Fruit fly (Drosophila melanogaster) whole organism, embryonic: Measurements from ENCODE around the gene SclA.
A peak's percentile ranks its signal among the peaks of the same experiment; 100 is the strongest.

Experiments
- BEAF-32 ChIP-seq: fragments of 200-800 bp; sonication (Bioruptor generic); optimal IDR thresholded peaks from 3 replicates; lab custom pipeline; 2017; ENCODE audit warnings: missing biosample characterization, missing genetic modification characterization, mild to moderate bottlenecking, moderate library complexity, missing genetic modification reagents
- Blimp-1 ChIP-seq: fragments of 200-800 bp; sonication (Bioruptor generic); optimal IDR thresholded peaks from 3 replicates; lab custom pipeline; 2018; ENCODE audit warnings: missing biosample characterization, missing genetic modification characterization, mild to moderate bottlenecking, moderate library complexity, missing genetic modification reagents
- CG10959 ChIP-seq: fragments of 200-800 bp; sonication (Bioruptor generic); IDR thresholded peaks from 2 replicates; pipeline ENCODE4 v1.3.6; 2022; ENCODE audit warnings: missing biosample characterization, missing genetic modification characterization
- CG12071 ChIP-seq: fragments of 200-800 bp; sonication (Bioruptor generic); optimal IDR thresholded peaks from 3 replicates; lab custom pipeline; 2018; ENCODE audit warnings: missing biosample characterization, mild to moderate bottlenecking, missing genetic modification characterization
- CG12659 ChIP-seq: fragments of 200-800 bp; sonication (Bioruptor generic); optimal IDR thresholded peaks from 3 replicates; lab custom pipeline; 2017; ENCODE audit warnings: mild to moderate bottlenecking, missing biosample characterization, missing genetic modification reagents, missing genetic modification characterization
- CG13123 ChIP-seq: fragments of 200-800 bp; sonication (Bioruptor generic); optimal IDR thresholded peaks from 2 replicates; lab custom pipeline; 2016; ENCODE audit warnings: missing biosample characterization, missing genetic modification characterization
- CG1602 ChIP-seq: fragments of 200-800 bp; sonication (Bioruptor generic); optimal IDR thresholded peaks from 3 replicates; lab custom pipeline; 2016; ENCODE audit warnings: missing biosample characterization, missing genetic modification characterization
- CG16813 ChIP-seq: fragments of 200-800 bp; sonication (Bioruptor generic); IDR thresholded peaks from 3 replicates; pipeline ENCODE4 v1.3.6; 2022; ENCODE audit warnings: missing biosample characterization, missing genetic modification characterization; ENCODE audit not compliant: partially characterized antibody
- CG17359 ChIP-seq: fragments of 200-800 bp; sonication (Bioruptor generic); optimal IDR thresholded peaks from 3 replicates; lab custom pipeline; 2018; ENCODE audit warnings: missing biosample characterization, mild to moderate bottlenecking, missing genetic modification characterization, moderate library complexity
- CG31224 ChIP-seq: fragments of 200-800 bp; sonication (Bioruptor generic); IDR thresholded peaks from 2 replicates; pipeline ENCODE4 v1.3.6; 2022; ENCODE audit warnings: missing biosample characterization, missing genetic modification characterization
- CG34422 ChIP-seq: fragments of 200-800 bp; sonication (Bioruptor generic); IDR thresholded peaks from 3 replicates; pipeline ENCODE4 v1.3.6; 2022; ENCODE audit warnings: missing biosample characterization, missing genetic modification characterization
- CG3726 ChIP-seq: fragments of 200-800 bp; sonication (Bioruptor generic); IDR thresholded peaks from 3 replicates; pipeline ENCODE4, ENCODE4 v1.3.6; 2022; ENCODE audit warnings: missing biosample characterization, missing genetic modification characterization
- CG4424 ChIP-seq: fragments of 200-800 bp; sonication (Bioruptor generic); optimal IDR thresholded peaks from 3 replicates; lab custom pipeline; 2016; ENCODE audit warnings: missing biosample characterization, missing genetic modification characterization
- CG4617 ChIP-seq: fragments of 200-800 bp; sonication (Bioruptor generic); optimal IDR thresholded peaks from 3 replicates; lab custom pipeline; 2016; ENCODE audit warnings: missing biosample characterization, missing genetic modification characterization, borderline replicate concordance
- CG6689 ChIP-seq: fragments of 200-800 bp; sonication (Bioruptor generic); IDR thresholded peaks from 2 replicates; pipeline ENCODE4 v1.3.6; 2022; ENCODE audit warnings: missing biosample characterization, missing genetic modification characterization
- CG6791 ChIP-seq: fragments of 200-800 bp; sonication (Bioruptor generic); IDR thresholded peaks from 3 replicates; pipeline ENCODE4 v1.3.6; 2022; ENCODE audit warnings: missing biosample characterization, missing genetic modification characterization; ENCODE audit not compliant: partially characterized antibody
- Dfd ChIP-seq, 2 experiments: fragments of >200 bp; optimal IDR thresholded peaks; 2 replicates each; lab custom pipeline; 2017; ENCODE audit warnings: missing biosample characterization in 2 of 2, missing genetic modification characterization in 2 of 2
- Dll ChIP-seq: fragments of 200-800 bp; sonication (Bioruptor generic); IDR thresholded peaks from 4 replicates; pipeline ENCODE4 v1.3.6; 2022; ENCODE audit warnings: missing biosample characterization, missing genetic modification characterization; ENCODE audit not compliant: partially characterized antibody
- Doc3 ChIP-seq: fragments of 200-800 bp; sonication (Bioruptor generic); IDR thresholded peaks from 3 replicates; pipeline ENCODE4 v1.3.6; 2022; ENCODE audit warnings: missing biosample characterization, missing genetic modification characterization; ENCODE audit not compliant: partially characterized antibody
- Dp ChIP-seq: fragments of 200-800 bp; sonication (Bioruptor generic); optimal IDR thresholded peaks from 2 replicates; lab custom pipeline; 2018; ENCODE audit warnings: missing biosample characterization, mild to moderate bottlenecking, missing genetic modification characterization, moderate library complexity
- Dref ChIP-seq: fragments of 200-800 bp; sonication (Bioruptor generic); IDR thresholded peaks from 2 replicates; pipeline ENCODE4 v1.3.6; 2022; ENCODE audit warnings: missing biosample characterization, missing genetic modification characterization
- Hmr ChIP-seq: fragments of 200-800 bp; sonication (Bioruptor generic); optimal IDR thresholded peaks from 3 replicates; lab custom pipeline; 2017; ENCODE audit warnings: mild to moderate bottlenecking, missing biosample characterization, missing genetic modification reagents, missing genetic modification characterization
- Mad ChIP-seq: fragments of 200-800 bp; sonication (Bioruptor generic); optimal IDR thresholded peaks from 2 replicates; lab custom pipeline; 2016; ENCODE audit warnings: missing biosample characterization, missing genetic modification characterization
- Optix ChIP-seq: fragments of 200-800 bp; sonication (Bioruptor generic); IDR thresholded peaks from 3 replicates; pipeline ENCODE4 v1.3.6; 2022; ENCODE audit warnings: missing biosample characterization, missing genetic modification characterization
- PHDP ChIP-seq: fragments of 200-800 bp; sonication (Bioruptor generic); optimal IDR thresholded peaks from 3 replicates; lab custom pipeline; 2018; ENCODE audit warnings: missing biosample characterization, mild to moderate bottlenecking, missing genetic modification characterization, moderate library complexity
- Ssrp ChIP-seq: fragments of 200-800 bp; sonication (Bioruptor generic); optimal IDR thresholded peaks from 2 replicates; lab custom pipeline; 2018; ENCODE audit warnings: missing biosample characterization, mild to moderate bottlenecking, missing genetic modification characterization, moderate library complexity
- ap ChIP-seq: fragments of 200-800 bp; sonication (Bioruptor generic); IDR thresholded peaks from 2 replicates; pipeline ENCODE4 v1.3.6; 2022; ENCODE audit warnings: missing biosample characterization, missing genetic modification characterization
- ato ChIP-seq: fragments of 200-800 bp; sonication (Bioruptor generic); IDR thresholded peaks from 2 replicates; pipeline ENCODE4 v1.3.6; 2022; ENCODE audit warnings: missing biosample characterization, missing genetic modification characterization; ENCODE audit not compliant: partially characterized antibody
- bbx ChIP-seq: fragments of 200-800 bp; sonication (Bioruptor generic); IDR thresholded peaks from 2 replicates; pipeline ENCODE4 v1.3.6; 2022; ENCODE audit warnings: missing biosample characterization, missing genetic modification characterization; ENCODE audit not compliant: partially characterized antibody
- bsh ChIP-seq, 2 experiments: fragments of 200-800 bp; sonication (Bioruptor generic); optimal IDR thresholded peaks; 2 replicates each; lab custom pipeline; 2017 to 2018; ENCODE audit warnings: mild to moderate bottlenecking in 2 of 2, missing biosample characterization in 2 of 2, missing genetic modification characterization in 2 of 2, moderate library complexity in 1 of 2
- chinmo ChIP-seq: fragments of 200-800 bp; sonication (Bioruptor generic); IDR thresholded peaks from 4 replicates; pipeline ENCODE4 v1.3.6; 2022; ENCODE audit warnings: missing biosample characterization, missing genetic modification characterization; ENCODE audit not compliant: partially characterized antibody
- crol ChIP-seq: fragments of 200-800 bp; sonication (Bioruptor generic); IDR thresholded peaks from 2 replicates; pipeline ENCODE4 v1.3.6; 2022; ENCODE audit warnings: missing biosample characterization, missing genetic modification characterization
- crp ChIP-seq, 2 experiments: fragments of 200-800 bp; sonication (Bioruptor generic); optimal IDR thresholded peaks; 2 replicates in 1 of 2; 3 replicates in 1 of 2; lab custom pipeline; 2017; ENCODE audit warnings: missing biosample characterization in 2 of 2, missing genetic modification characterization in 2 of 2, mild to moderate bottlenecking in 1 of 2, moderate library complexity in 1 of 2
- gfzf ChIP-seq: fragments of 200-800 bp; sonication (Bioruptor generic); optimal IDR thresholded peaks from 2 replicates; lab custom pipeline; 2016; ENCODE audit warnings: missing biosample characterization, mild to moderate bottlenecking, missing genetic modification characterization, moderate library complexity
- hbn ChIP-seq: fragments of 200-800 bp; sonication (Bioruptor generic); IDR thresholded peaks from 2 replicates; pipeline ENCODE4 v1.3.6; 2022; ENCODE audit warnings: missing biosample characterization, missing genetic modification characterization; ENCODE audit not compliant: partially characterized antibody
- ind ChIP-seq: fragments of 200-800 bp; sonication (Bioruptor generic); optimal IDR thresholded peaks from 3 replicates; lab custom pipeline; 2016; ENCODE audit warnings: missing biosample characterization, missing genetic modification characterization
- inv ChIP-seq: fragments of 200-800 bp; sonication (Bioruptor generic); IDR thresholded peaks from 2 replicates; pipeline ENCODE4 v1.3.6; 2022; ENCODE audit warnings: missing biosample characterization, missing genetic modification characterization; ENCODE audit not compliant: partially characterized antibody
- knrl ChIP-seq: fragments of 200-800 bp; sonication (Bioruptor generic); IDR thresholded peaks from 3 replicates; pipeline ENCODE4 v1.3.6; 2022; ENCODE audit warnings: missing biosample characterization, missing genetic modification characterization; ENCODE audit not compliant: partially characterized antibody
- nmo ChIP-seq: fragments of 200-800 bp; sonication (Bioruptor generic); optimal IDR thresholded peaks from 2 replicates; lab custom pipeline; 2018; ENCODE audit warnings: missing biosample characterization, mild to moderate bottlenecking, missing genetic modification characterization, moderate library complexity
- sc ChIP-seq, 3 experiments: fragments of >200 bp in 2 of 3; fragments of 200-800 bp in 1 of 3; sonication (Bioruptor generic) in 1 of 3; optimal IDR thresholded peaks; 2 replicates in 2 of 3; 3 replicates in 1 of 3; lab custom pipeline; 2017; ENCODE audit warnings: mild to moderate bottlenecking in 1 of 3, missing biosample characterization in 1 of 3, missing genetic modification characterization in 1 of 3, missing genetic modification reagents in 1 of 3
- scrt ChIP-seq: fragments of 200-800 bp; sonication (Bioruptor generic); optimal IDR thresholded peaks from 2 replicates; lab custom pipeline; 2018; ENCODE audit warnings: missing biosample characterization, mild to moderate bottlenecking, missing genetic modification characterization, moderate library complexity
- sd ChIP-seq: fragments of 200-800 bp; sonication (Bioruptor generic); optimal IDR thresholded peaks from 3 replicates; lab custom pipeline; 2018; ENCODE audit warnings: missing biosample characterization, mild to moderate bottlenecking, missing genetic modification characterization, moderate library complexity
- sr ChIP-seq: fragments of 200-800 bp; sonication (Bioruptor generic); IDR thresholded peaks from 3 replicates; pipeline ENCODE4 v1.3.6; 2022; ENCODE audit warnings: missing biosample characterization, missing genetic modification characterization
- stwl ChIP-seq: fragments of 200-800 bp; sonication (Bioruptor generic); optimal IDR thresholded peaks from 3 replicates; lab custom pipeline; 2018; ENCODE audit warnings: missing biosample characterization, mild to moderate bottlenecking, missing genetic modification characterization, moderate library complexity
- tna ChIP-seq: fragments of 200-800 bp; sonication (Bioruptor generic); IDR thresholded peaks from 2 replicates; pipeline ENCODE4 v1.3.6; 2022; ENCODE audit warnings: missing biosample characterization, missing genetic modification characterization; ENCODE audit not compliant: partially characterized antibody
- tx ChIP-seq: fragments of 200-800 bp; sonication (Bioruptor generic); optimal IDR thresholded peaks from 2 replicates; lab custom pipeline; 2016; ENCODE audit warnings: missing biosample characterization, missing genetic modification characterization
- unc-4 ChIP-seq: fragments of 200-800 bp; sonication (Bioruptor generic); IDR thresholded peaks from 2 replicates; pipeline ENCODE4 v1.3.6; 2022; ENCODE audit warnings: missing biosample characterization, missing genetic modification characterization; ENCODE audit not compliant: partially characterized antibody

The SclA gene

dm6 chr2L:16824905-16825333 is 12.9 kb upstream of the SclA start, which contains the start of gene Cse1 (continued):
- 0 out of 3 replicates have a peak, but pooled peaks have one; percentile 40 for TF ChIP-seq Doc3 (GFP tag; lab: Robert Waterston, UW)
- 0 out of 3 replicates have a peak, but pooled peaks have one; percentile 49 for TF ChIP-seq CG6791 (GFP tag; lab: Robert Waterston, UW)
- TF ChIP-seq Hmr (GFP tag; lab: Kevin White, UChicago): no peak
- TF ChIP-seq hbn: 0 out of 2 replicates have a peak, but pooled peaks have one; percentile 39
- TF ChIP-seq CG17359 (tag; lab: Kevin White, UChicago): no peak
- peak; percentile 62; the same call in 1 of the 2 replicates for TF ChIP-seq unc-4
- TF ChIP-seq CG13123: no peak
- no peak for TF ChIP-seq CG4424 (GFP tag; lab: Kevin White, UChicago)
- TF ChIP-seq knrl (GFP tag; lab: Robert Waterston, UW): peak; percentile 68
- TF ChIP-seq Optix: no peak
- peak; percentile 6 for TF ChIP-seq stwl
- no peak for TF ChIP-seq scrt (GFP tag; lab: Kevin White, UChicago)
- peak; percentile 62 for TF ChIP-seq Dref
- TF ChIP-seq Mad (GFP tag; lab: Kevin White, UChicago): no peak
- TF ChIP-seq bbx (GFP tag; lab: Robert Waterston, UW): peak; percentile 55; the same call in 1 of the 2 replicates
- peak; percentile 23 for TF ChIP-seq Dp (GFP tag; lab: Kevin White, UChicago)
- peak; percentile 21 for TF ChIP-seq CG12659 (GFP tag; lab: Kevin White, UChicago)
- TF ChIP-seq Ssrp: no peak
- TF ChIP-seq sc (optimal IDR thresholded peaks at IDR 0.05; lab: Kevin White, UChicago): no peak
- TF ChIP-seq sc (GFP tag; optimal IDR thresholded peaks at IDR 0.05; lab: Kevin White, UChicago): no peak
- peak; percentile 55; the same call in 1 of the 2 replicates for TF ChIP-seq inv (GFP tag; lab: Robert Waterston, UW)
- TF ChIP-seq ato: no peak
- no peak for TF ChIP-seq CG4617 (GFP tag; lab: Kevin White, UChicago)
- no peak for TF ChIP-seq CG6689
- TF ChIP-seq CG31224 (GFP tag; lab: Robert Waterston, UW): 0 out of 2 replicates have a peak, but pooled peaks have one; percentile 22
- peak; percentile 40 for TF ChIP-seq nmo
- TF ChIP-seq crp (GFP tag; optimal IDR thresholded peaks at IDR 0.05; lab: Kevin White, UChicago): no peak
- TF ChIP-seq CG34422 (GFP tag; lab: Robert Waterston, UW): peak; percentile 92
- TF ChIP-seq sr (GFP tag; lab: Robert Waterston, UW): no peak
- TF ChIP-seq PHDP (tag; lab: Kevin White, UChicago): no peak
- peak; percentile 72 for TF ChIP-seq CG16813 (GFP tag; lab: Robert Waterston, UW)
- TF ChIP-seq BEAF-32 (GFP tag; lab: Kevin White, UChicago): peak; percentile 71
- no peak for TF ChIP-seq CG3726 (GFP tag; lab: Robert Waterston, UW)
- no peak for TF ChIP-seq bsh (GFP tag; optimal IDR thresholded peaks at IDR 0.05; lab: Kevin White, UChicago)
- TF ChIP-seq gfzf (GFP tag; lab: Kevin White, UChicago): peak; percentile 13
- TF ChIP-seq tx: no peak
- TF ChIP-seq CG10959 (GFP tag; lab: Robert Waterston, UW): no peak
- TF ChIP-seq chinmo (GFP tag; lab: Robert Waterston, UW): 0 out of 4 replicates have a peak, but pooled peaks have one; percentile 56
- no peak for TF ChIP-seq Blimp-1 (GFP tag; lab: Kevin White, UChicago)
- no peak for TF ChIP-seq CG1602 (GFP tag; lab: Kevin White, UChicago)
- TF ChIP-seq sd (tag; lab: Kevin White, UChicago): peak; percentile 76
- TF ChIP-seq ind (GFP tag; lab: Kevin White, UChicago): no peak
- TF ChIP-seq tna (GFP tag; lab: Robert Waterston, UW): no peak
- no peak for TF ChIP-seq crol (GFP tag; lab: Robert Waterston, UW)
- TF ChIP-seq Dll (GFP tag; lab: Robert Waterston, UW): peak; percentile 74
- TF ChIP-seq ap (GFP tag; lab: Robert Waterston, UW): no peak
- no peak for TF ChIP-seq CG12071 (GFP tag; lab: Kevin White, UChicago)
- TF ChIP-seq Dfd (GFP tag; optimal IDR thresholded peaks at IDR 0.05; lab: Kevin White, UChicago): no peak
